Worm (Caenorhabditis elegans): ENCODE measurements around the gene pygl-1.

ce11 chrV:3610709-3611108 lies 31.9 kb downstream of the pygl-1 start:
- no peak for TF ChIP-seq lin-32 (GFP tag; optimal IDR thresholded peaks at IDR 0.05)
- no peak for TF ChIP-seq elt-3 (tag; optimal IDR thresholded peaks at IDR 0.05)
- no peak for TF ChIP-seq snpc-4 (tag; optimal IDR thresholded peaks at IDR 0.05)
- TF ChIP-seq elt-1 (tag; optimal IDR thresholded peaks at IDR 0.05; ENCODE audit: borderline replicate concordance, insufficient read depth) = no peak
- TF ChIP-seq nhr-76 (tag; optimal IDR thresholded peaks at IDR 0.05) = no peak
- no peak for TF ChIP-seq sptf-1 (tag; optimal IDR thresholded peaks at IDR 0.05)
- TF ChIP-seq nhr-28 (tag; optimal IDR thresholded peaks at IDR 0.05) = no peak
- no peak for TF ChIP-seq pha-4 (tag; optimal IDR thresholded peaks at IDR 0.05)
- no peak for TF ChIP-seq ztf-11 (tag; optimal IDR thresholded peaks at IDR 0.05)
